Worm (Caenorhabditis elegans) whole organism, late embryonic: Measurements from ENCODE around the gene wrt-4.

Experiments used
- C08G9.2 ChIP-seq: sonication (generic microtip); optimal IDR thresholded peaks from 2 replicates; lab custom pipeline; 2016; ENCODE audit warnings: mild to moderate bottlenecking, missing genetic modification characterization, moderate library complexity, missing compliant biosample characterization
- F13H6.1 ChIP-seq: sonication (generic microtip); optimal IDR thresholded peaks from 2 replicates; lab custom pipeline; 2016; ENCODE audit warnings: missing genetic modification characterization, missing compliant biosample characterization
- T23F11.4 ChIP-seq: fragments of 200-800 bp; sonication (Bioruptor generic); optimal IDR thresholded peaks from 2 replicates; lab custom pipeline; 2018; ENCODE audit warnings: mild to moderate bottlenecking, missing genetic modification characterization, missing compliant biosample characterization
- Y22D7AL.16 ChIP-seq: sonication (generic microtip); optimal IDR thresholded peaks from 2 replicates; lab custom pipeline; 2016; ENCODE audit warnings: missing genetic modification characterization, missing compliant biosample characterization
- ama-1 ChIP-seq: fragments of 150-350 bp; optimal IDR thresholded peaks from 2 replicates; lab custom pipeline; 2014
- ceh-14 ChIP-seq: sonication (generic microtip); optimal IDR thresholded peaks from 2 replicates; lab custom pipeline; 2016; ENCODE audit warnings: missing genotype, missing genetic modification characterization, missing compliant biosample characterization
- ceh-19 ChIP-seq: fragments of 200-800 bp; sonication (Bioruptor generic); optimal IDR thresholded peaks from 2 replicates; lab custom pipeline; 2018; ENCODE audit warnings: mild to moderate bottlenecking, missing genetic modification characterization, missing compliant biosample characterization
- ceh-24 ChIP-seq: sonication (generic microtip); optimal IDR thresholded peaks from 2 replicates; lab custom pipeline; 2016; ENCODE audit warnings: mild to moderate bottlenecking, missing genetic modification characterization, missing compliant biosample characterization
- ceh-30 ChIP-seq: fragments of 150-350 bp; optimal IDR thresholded peaks from 2 replicates; lab custom pipeline; 2014; ENCODE audit warnings: missing biosample characterization, missing genetic modification characterization
- ceh-34 ChIP-seq: sonication (generic microtip); optimal IDR thresholded peaks from 2 replicates; lab custom pipeline; 2016; ENCODE audit warnings: mild to moderate bottlenecking, missing genetic modification characterization, missing compliant biosample characterization
- ceh-45 ChIP-seq: fragments of 200-800 bp; sonication (Bioruptor generic); IDR thresholded peaks from 2 replicates; pipeline ENCODE4 v1.3.6; 2022; ENCODE audit warnings: missing genetic modification reagents, missing genetic modification characterization, missing compliant biosample characterization
- ceh-48 ChIP-seq: sonication (generic microtip); optimal IDR thresholded peaks from 2 replicates; lab custom pipeline; 2016; ENCODE audit warnings: missing genetic modification characterization, inconsistent platforms, missing compliant biosample characterization
- ceh-6 ChIP-seq: fragments of 200-800 bp; sonication (Bioruptor generic); optimal IDR thresholded peaks from 2 replicates; lab custom pipeline; 2018; ENCODE audit warnings: mild to moderate bottlenecking, missing genetic modification characterization, missing compliant biosample characterization
- ceh-9 ChIP-seq: sonication (generic microtip); optimal IDR thresholded peaks from 2 replicates; lab custom pipeline; 2016; ENCODE audit warnings: mild to moderate bottlenecking, missing genetic modification characterization, inconsistent platforms, missing compliant biosample characterization
- che-1 ChIP-seq: sonication (generic microtip); optimal IDR thresholded peaks from 2 replicates; lab custom pipeline; 2016; ENCODE audit warnings: mild to moderate bottlenecking, missing genetic modification characterization, missing compliant biosample characterization
- dmd-4 ChIP-seq: sonication (generic microtip); optimal IDR thresholded peaks from 2 replicates; lab custom pipeline; 2016; ENCODE audit warnings: borderline replicate concordance, missing genetic modification characterization, missing compliant biosample characterization
- elt-2 ChIP-seq: sonication (generic microtip); optimal IDR thresholded peaks from 2 replicates; lab custom pipeline; 2016; ENCODE audit warnings: missing genetic modification reagents, missing genetic modification characterization, missing compliant biosample characterization
- elt-4 ChIP-seq: sonication (generic microtip); optimal IDR thresholded peaks from 2 replicates; lab custom pipeline; 2016; ENCODE audit warnings: missing genetic modification characterization, missing compliant biosample characterization
- ets-4 ChIP-seq: sonication (generic microtip); optimal IDR thresholded peaks from 2 replicates; lab custom pipeline; 2016; ENCODE audit warnings: missing genetic modification characterization, missing compliant biosample characterization
- eyg-1 ChIP-seq: sonication (generic microtip); optimal IDR thresholded peaks from 2 replicates; lab custom pipeline; 2016; ENCODE audit warnings: missing genotype, missing genetic modification characterization, missing compliant biosample characterization
- fax-1 ChIP-seq: sonication (generic microtip); optimal IDR thresholded peaks from 2 replicates; lab custom pipeline; 2016; ENCODE audit warnings: missing genotype, missing genetic modification characterization, missing compliant biosample characterization
- fkh-10 ChIP-seq: fragments of 150-350 bp; optimal IDR thresholded peaks from 2 replicates; lab custom pipeline; 2014; ENCODE audit warnings: missing biosample characterization, missing genetic modification reagents, missing genetic modification characterization
- fkh-6 ChIP-seq: sonication (generic microtip); optimal IDR thresholded peaks from 2 replicates; lab custom pipeline; 2016; ENCODE audit warnings: missing genetic modification characterization, missing compliant biosample characterization
- gmeb-2 ChIP-seq: sonication (generic microtip); optimal IDR thresholded peaks from 2 replicates; lab custom pipeline; 2016; ENCODE audit warnings: missing genetic modification characterization, inconsistent platforms, missing compliant biosample characterization
- hlh-13 ChIP-seq: fragments of 200-800 bp; sonication (Bioruptor generic); optimal IDR thresholded peaks from 2 replicates; lab custom pipeline; 2018; ENCODE audit warnings: mild to moderate bottlenecking, missing genetic modification characterization, missing compliant biosample characterization
- hlh-15 ChIP-seq: sonication (generic microtip); optimal IDR thresholded peaks from 2 replicates; lab custom pipeline; 2016; ENCODE audit warnings: missing genetic modification characterization, missing compliant biosample characterization
- hlh-30 ChIP-seq: sonication (generic microtip); optimal IDR thresholded peaks from 2 replicates; lab custom pipeline; 2017; ENCODE audit warnings: antibody characterized with exemption, missing genetic modification characterization, missing compliant biosample characterization; ENCODE audit not compliant: insufficient read depth
- hlh-6 ChIP-seq: sonication (generic microtip); optimal IDR thresholded peaks from 2 replicates; lab custom pipeline; 2016; ENCODE audit warnings: missing genotype, missing genetic modification characterization, missing compliant biosample characterization
- hlh-8 ChIP-seq: sonication (generic microtip); optimal IDR thresholded peaks from 2 replicates; lab custom pipeline; 2016; ENCODE audit warnings: missing genotype, missing genetic modification characterization, missing compliant biosample characterization
- lim-6 ChIP-seq: sonication (generic microtip); optimal IDR thresholded peaks from 2 replicates; lab custom pipeline; 2016; ENCODE audit warnings: missing genetic modification characterization, missing compliant biosample characterization
- lin-11 ChIP-seq: fragments of 200-800 bp; sonication (Bioruptor generic); optimal IDR thresholded peaks from 2 replicates; lab custom pipeline; 2018; ENCODE audit warnings: mild to moderate bottlenecking, missing genetic modification characterization, missing compliant biosample characterization
- madf-2 ChIP-seq: sonication (generic microtip); optimal IDR thresholded peaks from 2 replicates; lab custom pipeline; 2017; ENCODE audit warnings: missing genetic modification characterization, missing compliant biosample characterization
- mec-3 ChIP-seq: sonication (generic microtip); optimal IDR thresholded peaks from 2 replicates; lab custom pipeline; 2016; ENCODE audit warnings: borderline replicate concordance, missing genetic modification characterization, missing compliant biosample characterization
- nfya-1 ChIP-seq: sonication (generic microtip); optimal IDR thresholded peaks from 2 replicates; lab custom pipeline; 2017; ENCODE audit warnings: missing genetic modification characterization, mild to moderate bottlenecking, missing compliant biosample characterization, antibody characterized with exemption, moderate library complexity
- nhr-232 ChIP-seq: sonication (generic microtip); optimal IDR thresholded peaks from 2 replicates; lab custom pipeline; 2016; ENCODE audit warnings: missing genetic modification characterization, missing compliant biosample characterization
- npax-4 ChIP-seq: sonication (generic microtip); optimal IDR thresholded peaks from 2 replicates; lab custom pipeline; 2016; ENCODE audit warnings: missing genetic modification characterization, missing compliant biosample characterization
- pat-9 ChIP-seq: fragments of 200-800 bp; sonication (Bioruptor generic); optimal IDR thresholded peaks from 2 replicates; lab custom pipeline; 2018; ENCODE audit warnings: mild to moderate bottlenecking, missing genetic modification characterization, moderate library complexity, missing compliant biosample characterization
- pax-1 ChIP-seq: fragments of 150-350 bp; optimal IDR thresholded peaks from 2 replicates; lab custom pipeline; 2014; ENCODE audit warnings: missing biosample characterization, missing genetic modification characterization
- pqm-1 ChIP-seq: sonication (generic microtip); optimal IDR thresholded peaks from 2 replicates; lab custom pipeline; 2016; ENCODE audit warnings: missing genetic modification characterization, missing compliant biosample characterization
- pros-1 ChIP-seq: fragments of 150-350 bp; optimal IDR thresholded peaks from 2 replicates; lab custom pipeline; 2014; ENCODE audit warnings: missing biosample characterization, missing genetic modification reagents, missing genetic modification characterization
- sdc-2 ChIP-seq: sonication (generic microtip); optimal IDR thresholded peaks from 2 replicates; lab custom pipeline; 2016; ENCODE audit warnings: missing genotype, missing genetic modification characterization, missing compliant biosample characterization
- sox-2 ChIP-seq: fragments of 200-800 bp; sonication (Bioruptor generic); IDR thresholded peaks from 2 replicates; pipeline ENCODE4 v1.3.6; 2022; ENCODE audit warnings: missing genetic modification reagents, missing genetic modification characterization, missing compliant biosample characterization
- sox-4 ChIP-seq: sonication (generic microtip); optimal IDR thresholded peaks from 2 replicates; lab custom pipeline; 2017; ENCODE audit warnings: mild to moderate bottlenecking, missing genetic modification characterization, inconsistent platforms, missing compliant biosample characterization
- syd-9 ChIP-seq: sonication (generic microtip); optimal IDR thresholded peaks from 2 replicates; lab custom pipeline; 2016; ENCODE audit warnings: mild to moderate bottlenecking, missing genetic modification characterization, moderate library complexity, missing compliant biosample characterization
- tbx-7 ChIP-seq: sonication (generic microtip); optimal IDR thresholded peaks from 2 replicates; lab custom pipeline; 2016; ENCODE audit warnings: missing genotype, missing genetic modification characterization, missing compliant biosample characterization
- ttx-3 ChIP-seq: sonication (generic microtip); optimal IDR thresholded peaks from 2 replicates; lab custom pipeline; 2016; ENCODE audit warnings: missing genetic modification reagents, missing genetic modification characterization, missing compliant biosample characterization
- unc-3 ChIP-seq, 2 experiments: fragments of 200-800 bp in 1 of 2; sonication (Bioruptor generic) in 1 of 2; sonication (generic microtip) in 1 of 2; conservative IDR thresholded peaks in 1 of 2; optimal IDR thresholded peaks in 1 of 2; 2 replicates each; pipeline versions ENCODE4 v1.3.6 to Lab custom; 2016 to 2022; ENCODE audit warnings: missing compliant biosample characterization in 2 of 2, missing genetic modification characterization in 2 of 2, missing genetic modification reagents in 1 of 2
- unc-55 ChIP-seq: sonication (generic microtip); optimal IDR thresholded peaks from 2 replicates; lab custom pipeline; 2017; ENCODE audit warnings: missing biosample characterization, missing genetic modification reagents, missing genetic modification characterization
- unc-86 ChIP-seq: sonication (generic microtip); optimal IDR thresholded peaks from 2 replicates; lab custom pipeline; 2016; ENCODE audit warnings: missing genetic modification characterization, missing compliant biosample characterization
- zip-5 ChIP-seq: sonication (generic microtip); optimal IDR thresholded peaks from 2 replicates; lab custom pipeline; 2016; ENCODE audit warnings: missing genetic modification characterization, missing compliant biosample characterization

Gene wrt-4

ce11 chrX:15741852-15742251 is 15.2 kb downstream of the wrt-4 start (continued):
- TF ChIP-seq hlh-6 (tag; lab: Kevin White, UChicago) (peak; percentile 90), ceh-30 (tag; lab: Kevin White, UChicago) (peak; percentile 39), T23F11.4 (GFP tag; lab: Kevin White, UChicago) (peak; percentile 90), dmd-4 (tag; lab: Kevin White, UChicago) (peak; percentile 58), tbx-7 (tag; lab: Kevin White, UChicago) (peak; percentile 23), hlh-15 (tag; lab: Kevin White, UChicago) (peak; percentile 74), ceh-34 (peak; percentile 86), F13H6.1 (tag; lab: Kevin White, UChicago) (peak; percentile 80), zip-5 (tag; lab: Kevin White, UChicago) (peak; percentile 69), Y22D7AL.16 (tag; lab: Kevin White, UChicago) (peak; percentile 86), che-1 (tag; lab: Kevin White, UChicago) (peak; percentile 91), unc-86 (tag; lab: Kevin White, UChicago) (peak; percentile 79), lim-6 (peak; percentile 37), sox-2 (GFP tag; lab: Robert Waterston, UW) (peak; percentile 90), ceh-9 (tag; lab: Kevin White, UChicago) (peak; percentile 67), npax-4 (tag; lab: Kevin White, UChicago) (peak; percentile 77), elt-2 (tag; lab: Kevin White, UChicago) (peak; percentile 90), sox-4 (peak; percentile 91), ceh-45 (GFP tag; lab: Robert Waterston, UW) (peak; percentile 93), fax-1 (tag; lab: Kevin White, UChicago) (peak; percentile 80), pat-9 (tag; lab: Kevin White, UChicago) (peak; percentile 86), ceh-24 (peak; percentile 71), sdc-2 (tag; lab: Kevin White, UChicago) (peak; percentile 95), ceh-19 (GFP tag; lab: Kevin White, UChicago) (peak; percentile 91), ceh-14 (tag; lab: Kevin White, UChicago) (peak; percentile 84), ceh-6 (GFP tag; lab: Kevin White, UChicago) (peak; percentile 85), pqm-1 (tag; lab: Kevin White, UChicago) (peak; percentile 84), gmeb-2 (tag; lab: Kevin White, UChicago) (peak; percentile 90), fkh-10 (GFP tag; lab: Kevin White, UChicago) (peak; percentile 65), nhr-232 (tag; lab: Kevin White, UChicago) (peak; percentile 80), ama-1 (no peak), hlh-30 (peak; percentile 55), ttx-3 (peak; percentile 88), ceh-48 (tag; lab: Kevin White, UChicago) (peak; percentile 78), syd-9 (peak; percentile 77), madf-2 (tag; lab: Kevin White, UChicago) (peak; percentile 83), fkh-6 (tag; lab: Kevin White, UChicago) (peak; percentile 84), hlh-8 (peak; percentile 77), eyg-1 (peak; percentile 86), unc-3 (GFP tag; conservative IDR thresholded peaks at IDR 0.05; lab: Robert Waterston, UW) (peak; percentile 92), unc-3 (tag; optimal IDR thresholded peaks at IDR 0.05; lab: Kevin White, UChicago) (peak; percentile 88), unc-55 (GFP tag; lab: Kevin White, UChicago) (no peak), nfya-1 (tag; lab: Kevin White, UChicago) (peak; percentile 74), pros-1 (tag; lab: Kevin White, UChicago) (no peak), pax-1 (no peak), hlh-13 (GFP tag; lab: Kevin White, UChicago) (peak; percentile 71), ets-4 (tag; lab: Kevin White, UChicago) (peak; percentile 48), elt-4 (tag; lab: Kevin White, UChicago) (no peak), lin-11 (peak; percentile 83), C08G9.2 (tag; lab: Kevin White, UChicago) (peak; percentile 79), mec-3 (tag; lab: Kevin White, UChicago) (no peak)
